Worm (Caenorhabditis elegans) whole organism, mixed stage, embryonic: Measurements from ENCODE around the gene col-174.

Source experiments
- M03D4.4 ChIP-seq: sonication (generic microtip); optimal IDR thresholded peaks from 2 replicates; lab custom pipeline; 2017; ENCODE audit warnings: mild to moderate bottlenecking, missing genetic modification characterization, missing compliant biosample characterization
- elt-1 ChIP-seq: sonication (generic microtip); optimal IDR thresholded peaks from 2 replicates; lab custom pipeline; 2017; ENCODE audit warnings: missing genetic modification characterization, mild to moderate bottlenecking, missing compliant biosample characterization, antibody characterized with exemption, moderate library complexity, borderline replicate concordance; ENCODE audit not compliant: insufficient read depth
- flh-1 ChIP-seq: fragments of 200-800 bp; sonication (Bioruptor generic); optimal IDR thresholded peaks from 2 replicates; lab custom pipeline; 2018; ENCODE audit warnings: mild to moderate bottlenecking, missing genetic modification characterization, moderate library complexity, missing compliant biosample characterization
- lin-32 ChIP-seq: fragments of 200-800 bp; sonication (Bioruptor generic); optimal IDR thresholded peaks from 2 replicates; lab custom pipeline; 2018; ENCODE audit warnings: mild to moderate bottlenecking, missing genetic modification characterization, missing compliant biosample characterization
- lsy-2 ChIP-seq: fragments of 150-350 bp; optimal IDR thresholded peaks from 2 replicates; lab custom pipeline; 2014; ENCODE audit warnings: missing biosample characterization, missing genetic modification characterization
- mep-1 ChIP-seq: fragments of 150-350 bp; optimal IDR thresholded peaks from 2 replicates; lab custom pipeline; 2017; ENCODE audit warnings: missing biosample characterization, missing genetic modification reagents, missing genetic modification characterization, inconsistent platforms
- nhr-237 ChIP-seq: fragments of 150-350 bp; optimal IDR thresholded peaks from 2 replicates; lab custom pipeline; 2014; ENCODE audit warnings: missing biosample characterization, missing genetic modification characterization
- pha-4 ChIP-seq: fragments of 150-350 bp; optimal IDR thresholded peaks from 2 replicates; lab custom pipeline; 2018; ENCODE audit warnings: missing biosample characterization, missing genetic modification reagents, missing genetic modification characterization
- sem-2 ChIP-seq: fragments of 200-800 bp; sonication (Bioruptor generic); optimal IDR thresholded peaks from 2 replicates; lab custom pipeline; 2018; ENCODE audit warnings: mild to moderate bottlenecking, missing genetic modification characterization, missing compliant biosample characterization
- snpc-4 ChIP-seq: fragments of 150-350 bp; optimal IDR thresholded peaks from 2 replicates; lab custom pipeline; 2014; ENCODE audit warnings: missing biosample characterization, missing genetic modification characterization
- unc-120 ChIP-seq: sonication (generic microtip); optimal IDR thresholded peaks from 2 replicates; lab custom pipeline; 2017; ENCODE audit warnings: missing genetic modification characterization, missing compliant biosample characterization; ENCODE audit not compliant: poor library complexity, severe bottlenecking
- unc-62 ChIP-seq: fragments of 150-350 bp; optimal IDR thresholded peaks from 2 replicates; lab custom pipeline; 2014; ENCODE audit warnings: missing biosample characterization, missing genetic modification reagents, missing genetic modification characterization
- ztf-11 ChIP-seq: fragments of 150-350 bp; optimal IDR thresholded peaks from 2 replicates; lab custom pipeline; 2014; ENCODE audit warnings: missing biosample characterization, missing genetic modification characterization

- no peak for TF ChIP-seq snpc-4
- peak; percentile 40 for TF ChIP-seq nhr-237
- TF ChIP-seq mep-1 (tag; lab: Kevin White, UChicago), result peak; percentile 92
- peak; percentile 62 for TF ChIP-seq pha-4
- TF ChIP-seq ztf-11 (tag; lab: Kevin White, UChicago), result no peak
- TF ChIP-seq lsy-2 (tag; lab: Kevin White, UChicago), result peak; percentile 77
- no peak for TF ChIP-seq elt-1 (tag; lab: Kevin White, UChicago)
- no peak for TF ChIP-seq unc-62 (GFP tag; lab: Kevin White, UChicago)
- peak; percentile 59 for TF ChIP-seq M03D4.4 (tag; lab: Kevin White, UChicago)
- TF ChIP-seq flh-1 (GFP tag; lab: Kevin White, UChicago), result peak; percentile 13
- peak; percentile 55 for TF ChIP-seq unc-120 (tag; lab: Kevin White, UChicago)
- TF ChIP-seq sem-2 (GFP tag; lab: Kevin White, UChicago), result no peak
- TF ChIP-seq lin-32, result no peak
Measured at ce11 chrX:7500970-7501369, 45.6 kb upstream of the col-174 start, which contains the start of gene uggt-1.
